Worm (Caenorhabditis elegans) whole organism, L4 larva: ENCODE measurements around the gene fkh-5.

ENCODE experiments used
- D1046.2 ChIP-seq: fragments of 200-800 bp; sonication (Bioruptor generic); IDR thresholded peaks from 2 replicates; pipeline ENCODE4 v1.3.6; 2022; ENCODE audit warnings: missing genetic modification characterization, missing compliant biosample characterization
- ceh-62 ChIP-seq: sonication (generic microtip); optimal IDR thresholded peaks from 2 replicates; lab custom pipeline; 2017; ENCODE audit warnings: missing biosample characterization, missing genetic modification characterization
- daf-19 ChIP-seq: fragments of 200-800 bp; sonication (Bioruptor generic); conservative IDR thresholded peaks from 2 replicates; pipeline ENCODE4 v1.3.6; 2022; ENCODE audit warnings: missing genetic modification characterization, missing compliant biosample characterization
- fkh-10 ChIP-seq: fragments of 150-350 bp; optimal IDR thresholded peaks from 2 replicates; lab custom pipeline; 2014; ENCODE audit warnings: missing biosample characterization, missing genetic modification reagents, missing genetic modification characterization
- hlh-30 ChIP-seq: sonication (generic microtip); optimal IDR thresholded peaks from 2 replicates; lab custom pipeline; 2017; ENCODE audit warnings: antibody characterized with exemption, mild to moderate bottlenecking, missing genetic modification characterization, missing compliant biosample characterization; ENCODE audit not compliant: insufficient read depth
- lin-15B ChIP-seq: fragments of 150-350 bp; sonication (generic microtip); optimal IDR thresholded peaks from 3 replicates; lab custom pipeline; 2014; ENCODE audit warnings: missing biosample characterization, missing genetic modification characterization
- nhr-10 ChIP-seq: fragments of 150-350 bp; optimal IDR thresholded peaks from 2 replicates; lab custom pipeline; 2014; ENCODE audit warnings: missing biosample characterization, missing genetic modification characterization
- nhr-11 ChIP-seq: fragments of 150-350 bp; optimal IDR thresholded peaks from 2 replicates; lab custom pipeline; 2014; ENCODE audit warnings: missing biosample characterization, missing genetic modification characterization
- pha-4 ChIP-seq, 2 experiments: fragments of 150-350 bp in 1 of 2; fragments of 200-800 bp in 1 of 2; sonication (Bioruptor generic) in 1 of 2; IDR thresholded peaks in 1 of 2; optimal IDR thresholded peaks in 1 of 2; 2 replicates each; pipeline versions ENCODE4 v1.3.6 to Lab custom; 2014 to 2022; ENCODE audit warnings: missing genetic modification characterization in 2 of 2, missing genetic modification reagents in 2 of 2, missing biosample characterization in 1 of 2, missing compliant biosample characterization in 1 of 2
- saeg-2 ChIP-seq: fragments of 200-800 bp; sonication (Bioruptor generic); IDR thresholded peaks from 2 replicates; pipeline ENCODE4 v1.3.6; 2022; ENCODE audit warnings: missing genetic modification reagents, missing genetic modification characterization, missing compliant biosample characterization

DNA sequence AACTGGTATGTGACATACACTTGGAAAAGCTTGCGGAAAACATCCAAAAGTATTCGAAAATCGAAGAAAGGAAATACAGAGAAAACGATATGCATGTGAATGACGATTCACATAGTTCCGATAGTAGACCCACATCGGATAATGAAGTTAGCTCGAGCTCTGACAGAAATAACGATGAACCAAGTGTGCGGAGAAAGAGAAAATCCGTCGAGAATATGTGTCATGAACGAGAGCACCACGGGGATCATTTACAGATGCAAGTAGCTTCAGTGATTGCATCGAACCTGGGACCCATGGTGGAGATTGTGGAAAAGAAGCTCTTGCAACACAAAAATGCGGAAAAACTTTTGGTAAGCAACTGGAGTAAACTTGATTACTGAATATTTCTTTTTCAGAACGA lies 12.5 kb downstream of the fkh-5 start:
- TF ChIP-seq daf-19 (GFP tag; lab: Robert Waterston, UW) (no peak), fkh-10 (GFP tag; lab: Kevin White, UChicago) (no peak), saeg-2 (no peak), hlh-30 (no peak), ceh-62 (tag; lab: Kevin White, UChicago) (no peak), lin-15B (tag; lab: Kevin White, UChicago) (no peak), D1046.2 (GFP tag; lab: Robert Waterston, UW) (no peak), nhr-11 (tag; lab: Kevin White, UChicago) (no peak), nhr-10 (tag; lab: Kevin White, UChicago) (no peak), pha-4 (GFP tag; IDR thresholded peaks at IDR 0.05; lab: Robert Waterston, UW) (no peak), pha-4 (tag; optimal IDR thresholded peaks at IDR 0.05; lab: Kevin White, UChicago) (no peak)
